Worm (Caenorhabditis elegans) whole organism, L2 larva: ENCODE measurements around the gene fbxa-96.

ENCODE experiments used
- ama-1 ChIP-seq: fragments of 150-350 bp; optimal IDR thresholded peaks from 2 replicates; lab custom pipeline; 2018; ENCODE audit warnings: inconsistent platforms
- mdl-1 ChIP-seq, 2 experiments: fragments of 150-350 bp in 1 of 2; sonication (generic microtip) in 1 of 2; optimal IDR thresholded peaks; 2 replicates each; lab custom pipeline; 2017; ENCODE audit warnings: missing biosample characterization in 2 of 2, missing genetic modification characterization in 2 of 2
- nhr-12 ChIP-seq: fragments of 150-350 bp; optimal IDR thresholded peaks from 2 replicates; lab custom pipeline; 2014; ENCODE audit warnings: missing biosample characterization, missing genetic modification characterization
- nhr-237 ChIP-seq: fragments of 150-350 bp; optimal IDR thresholded peaks from 2 replicates; lab custom pipeline; 2014; ENCODE audit warnings: missing biosample characterization, missing genetic modification characterization
- nhr-25 ChIP-seq: fragments of 150-350 bp; sonication (generic microtip); optimal IDR thresholded peaks from 3 replicates; lab custom pipeline; 2014; ENCODE audit warnings: missing biosample characterization, missing genetic modification characterization
- nhr-6 ChIP-seq: fragments of 150-350 bp; optimal IDR thresholded peaks from 2 replicates; lab custom pipeline; 2014; ENCODE audit warnings: missing biosample characterization, missing genetic modification characterization

DNA sequence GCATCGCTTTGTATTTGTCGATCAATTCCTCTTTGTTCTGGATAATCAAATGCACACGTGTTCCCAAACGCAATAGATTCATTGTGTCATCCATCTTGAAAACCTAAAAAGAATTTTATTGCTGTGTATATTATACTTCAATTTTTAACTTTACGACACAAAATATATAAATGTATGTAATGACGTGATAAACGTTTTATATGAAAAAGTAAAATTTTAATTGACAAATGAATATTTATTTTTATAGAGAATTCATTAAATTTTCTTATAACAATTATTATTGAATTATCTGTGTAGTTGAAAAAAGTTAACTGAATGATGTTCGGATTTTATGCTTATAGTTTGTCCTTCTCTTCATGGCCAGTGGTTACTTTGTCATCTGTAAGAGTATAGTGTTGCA, 4.3 kb downstream of the fbxa-96 start, which contains the start of gene H03G16.7:
- TF ChIP-seq ama-1 (lab: Kevin White, UChicago): no peak
- TF ChIP-seq nhr-6 (tag; lab: Kevin White, UChicago): no peak
- TF ChIP-seq nhr-25 (tag; lab: Kevin White, UChicago): no peak
- no peak for TF ChIP-seq mdl-1 (tag; optimal IDR thresholded peaks at IDR 0.05; lab: Kevin White, UChicago)
- no peak for TF ChIP-seq nhr-237
- no peak for TF ChIP-seq nhr-12 (tag; lab: Kevin White, UChicago)
